Fruit fly (Drosophila melanogaster): Measurements from ENCODE around the gene Alp1.

Gene Alp1

dm6 chr3L:21433098-21433497 lies 11.5 kb downstream of the Alp1 start, which contains the start of the genes barc and Aef1 (continued):
- peak; percentile 87 for TF ChIP-seq CG13424 (tag; optimal IDR thresholded peaks at IDR 0.05)
- peak; percentile 63 for TF ChIP-seq Drgx (GFP tag; IDR thresholded peaks at IDR 0.05)
- no peak for TF ChIP-seq CG6813 (GFP tag; optimal IDR thresholded peaks at IDR 0.05)
- TF ChIP-seq Scr (GFP tag; IDR thresholded peaks at IDR 0.05; ENCODE audit: partially characterized antibody): peak; percentile 93
- no peak for TF ChIP-seq abd-A (tag; optimal IDR thresholded peaks at IDR 0.05)
- TF ChIP-seq CG11560 (tag; IDR thresholded peaks at IDR 0.05): peak; percentile 82
- TF ChIP-seq Ets97D (GFP tag; optimal IDR thresholded peaks at IDR 0.05): peak; percentile 75
- TF ChIP-seq Trl (optimal IDR thresholded peaks at IDR 0.05): no peak
- TF ChIP-seq Trl (GFP tag; optimal IDR thresholded peaks at IDR 0.05): peak; percentile 78
- peak; percentile 79 for TF ChIP-seq CG4854 (GFP tag; optimal IDR thresholded peaks at IDR 0.05)
- peak; percentile 84 for TF ChIP-seq CG11085 (GFP tag; IDR thresholded peaks at IDR 0.05)
- peak; percentile 80; the same call in 1 of the 2 replicates for TF ChIP-seq CG14014 (GFP tag; IDR thresholded peaks at IDR 0.05)
- peak; percentile 67 for TF ChIP-seq ERR (GFP tag; optimal IDR thresholded peaks at IDR 0.05)
- peak; percentile 33; the same call in 1 of the 2 replicates for TF ChIP-seq sens-2 (GFP tag; IDR thresholded peaks at IDR 0.05)
- TF ChIP-seq CG6272 (GFP tag; IDR thresholded peaks at IDR 0.05): peak; percentile 93
- no peak for TF ChIP-seq CG12219 (GFP tag; optimal IDR thresholded peaks at IDR 0.05)
- TF ChIP-seq CG10431 (GFP tag; optimal IDR thresholded peaks at IDR 0.05): peak; percentile 51
- peak; percentile 17 for TF ChIP-seq sima (GFP tag; optimal IDR thresholded peaks at IDR 0.05)
- no peak for TF ChIP-seq HLHmδ (GFP tag; optimal IDR thresholded peaks at IDR 0.05)
- peak; percentile 20 for TF ChIP-seq CG2875 (GFP tag; optimal IDR thresholded peaks at IDR 0.05)
- TF ChIP-seq Oli (tag; optimal IDR thresholded peaks at IDR 0.05): peak; percentile 84
- no peak for TF ChIP-seq yki (optimal IDR thresholded peaks at IDR 0.05)
- peak; percentile 58 for TF ChIP-seq HmgD (GFP tag; optimal IDR thresholded peaks at IDR 0.05)
- TF ChIP-seq tap (tag; optimal IDR thresholded peaks at IDR 0.05): peak; percentile 43
- TF ChIP-seq pho (GFP tag; optimal IDR thresholded peaks at IDR 0.05): peak; percentile 86
- peak; percentile 80 for TF ChIP-seq CG9609 (GFP tag; optimal IDR thresholded peaks at IDR 0.05)
- TF ChIP-seq luna (GFP tag; optimal IDR thresholded peaks at IDR 0.05): peak; percentile 55
- peak in 1 of 2 experiments; percentile 25 for TF ChIP-seq insv (GFP tag; optimal IDR thresholded peaks at IDR 0.05)
- TF ChIP-seq chif (GFP tag; optimal IDR thresholded peaks at IDR 0.05): peak; percentile 72 to 91
- peak; percentile 67 for TF ChIP-seq CG13296 (GFP tag; optimal IDR thresholded peaks at IDR 0.05)
- peak; percentile 27 for TF ChIP-seq salm (tag; optimal IDR thresholded peaks at IDR 0.05)
- TF ChIP-seq fru (optimal IDR thresholded peaks at IDR 0.05): no peak
- TF ChIP-seq tgo (GFP tag; IDR thresholded peaks at IDR 0.05): peak; percentile 84
- TF ChIP-seq CG30431 (GFP tag; optimal IDR thresholded peaks at IDR 0.05): peak; percentile 77
- peak; percentile 47; the same call in 1 of the 2 replicates for TF ChIP-seq CG5953 (GFP tag; IDR thresholded peaks at IDR 0.05)
- TF ChIP-seq CG7928 (GFP tag; optimal IDR thresholded peaks at IDR 0.05): peak; percentile 63
- TF ChIP-seq dmrt11E (tag; optimal IDR thresholded peaks at IDR 0.05): peak; percentile 89
- TF ChIP-seq CTCF (GFP tag; optimal IDR thresholded peaks at IDR 0.05): peak; percentile 0
- TF ChIP-seq Gsc (GFP tag; IDR thresholded peaks at IDR 0.05): no peak
- TF ChIP-seq CG11456 (GFP tag; IDR thresholded peaks at IDR 0.05): peak; percentile 92
- TF ChIP-seq CG9437 (GFP tag; optimal IDR thresholded peaks at IDR 0.05): peak; percentile 53
- peak; percentile 78 for TF ChIP-seq CG18619 (GFP tag; optimal IDR thresholded peaks at IDR 0.05)
- peak; percentile 94 for TF ChIP-seq Abd-B (GFP tag; optimal IDR thresholded peaks at IDR 0.05)
- no peak for TF ChIP-seq oc (tag; optimal IDR thresholded peaks at IDR 0.05)
- TF ChIP-seq prd (optimal IDR thresholded peaks at IDR 0.05): no peak
- peak; percentile 96 for TF ChIP-seq prd (GFP tag; IDR thresholded peaks at IDR 0.05)
- TF ChIP-seq D19A (tag; optimal IDR thresholded peaks at IDR 0.05): no peak
- TF ChIP-seq CG4617 (GFP tag; optimal IDR thresholded peaks at IDR 0.05; ENCODE audit: borderline replicate concordance): peak; percentile 90
- TF ChIP-seq CG1603 (tag; optimal IDR thresholded peaks at IDR 0.05): peak; percentile 63
- TF ChIP-seq CG2712 (tag; optimal IDR thresholded peaks at IDR 0.05): peak; percentile 92
- peak; percentile 81 for TF ChIP-seq Mrtf (GFP tag; IDR thresholded peaks at IDR 0.05)
- TF ChIP-seq onecut (GFP tag; IDR thresholded peaks at IDR 0.05): peak; percentile 59
- peak; percentile 47 for TF ChIP-seq cwo (GFP tag; optimal IDR thresholded peaks at IDR 0.05)

Measured in whole organism, embryonic.